Fruit fly (Drosophila melanogaster): ENCODE measurements around the gene CG11836.

dm6 chr3R:25070871-25071270 lies at the start of gene CG11836:
- TF ChIP-seq CG6854 (GFP tag; optimal IDR thresholded peaks at IDR 0.05) (no peak), fd59A (GFP tag; optimal IDR thresholded peaks at IDR 0.05) (no peak), Lpt (GFP tag; optimal IDR thresholded peaks at IDR 0.05) (no peak), esn (GFP tag; optimal IDR thresholded peaks at IDR 0.05) (no peak), Hr38 (GFP tag; optimal IDR thresholded peaks at IDR 0.05) (no peak)
